Worm (Caenorhabditis elegans) whole organism, young adult: ENCODE data around the gene B0507.1.

Experiments
- D2030.7 ChIP-seq: fragments of 200-800 bp; sonication (Bioruptor generic); IDR thresholded peaks from 2 replicates; pipeline ENCODE4 v1.3.6; 2022; ENCODE audit warnings: missing genetic modification reagents, missing genetic modification characterization, missing compliant biosample characterization
- F37B4.10 ChIP-seq: fragments of 200-800 bp; sonication (Bioruptor generic); IDR thresholded peaks from 2 replicates; pipeline ENCODE4 v1.3.6; 2022; ENCODE audit warnings: missing genetic modification characterization, missing compliant biosample characterization
- ama-1 ChIP-seq, 3 experiments: fragments of 150-350 bp in 1 of 3; sonication (generic microtip) in 2 of 3; optimal IDR thresholded peaks; 2 replicates each; lab custom pipeline; 2014 to 2018; ENCODE audit warnings: missing biosample characterization in 2 of 3, missing genetic modification characterization in 2 of 3, missing genetic modification reagents in 2 of 3
- efl-1 ChIP-seq: fragments of 150-350 bp; optimal IDR thresholded peaks from 2 replicates; lab custom pipeline; 2014; ENCODE audit warnings: missing biosample characterization, missing genetic modification reagents, missing genetic modification characterization
- hsf-1 ChIP-seq: fragments of 200-800 bp; sonication (Bioruptor generic); IDR thresholded peaks from 2 replicates; pipeline ENCODE4 v1.3.6; 2022; ENCODE audit warnings: missing genetic modification reagents, missing genetic modification characterization, missing compliant biosample characterization
- lin-54 ChIP-seq: fragments of 200-800 bp; sonication (Bioruptor generic); optimal IDR thresholded peaks from 2 replicates; lab custom pipeline; 2018; ENCODE audit warnings: mild to moderate bottlenecking, missing genetic modification characterization, missing compliant biosample characterization
- repo-1 ChIP-seq: sonication (generic microtip); optimal IDR thresholded peaks from 2 replicates; lab custom pipeline; 2017; ENCODE audit warnings: mild to moderate bottlenecking, missing genetic modification characterization, missing compliant biosample characterization
- unc-62 ChIP-seq: fragments of 150-350 bp; optimal IDR thresholded peaks from 2 replicates; lab custom pipeline; 2014; ENCODE audit warnings: missing biosample characterization, missing genetic modification reagents, missing genetic modification characterization

DNA sequence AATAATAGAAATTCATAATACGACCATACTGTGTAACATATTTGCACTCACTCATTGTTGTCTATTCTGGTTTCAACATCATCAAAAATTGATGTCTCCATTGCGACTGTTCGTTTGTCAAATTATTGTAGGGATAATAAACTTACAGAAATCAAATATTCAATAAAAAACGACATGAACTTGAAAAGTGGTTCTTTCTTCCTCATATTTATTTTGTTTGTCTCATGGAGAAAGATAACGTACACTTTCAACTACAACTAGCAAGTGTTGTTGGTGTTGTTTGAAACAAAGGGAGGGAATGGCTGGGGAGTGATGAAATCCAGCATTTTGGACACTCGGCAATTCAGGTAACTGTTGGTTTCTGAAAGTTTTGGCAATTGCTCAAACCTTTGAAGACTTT lies 10.4 kb upstream of the B0507.1 start, which contains the start of gene B0507.9:
- TF ChIP-seq efl-1 (GFP tag; lab: Kevin White, UChicago) (no peak), F37B4.10 (no peak), unc-62 (no peak), D2030.7 (no peak), repo-1 (tag; lab: Kevin White, UChicago) (no peak), lin-54 (GFP tag; lab: Kevin White, UChicago) (no peak), hsf-1 (no peak), ama-1 (optimal IDR thresholded peaks at IDR 0.05; lab: Kevin White, UChicago) (no peak), ama-1 (GFP tag; optimal IDR thresholded peaks at IDR 0.05; lab: Kevin White, UChicago) (no peak)
